Worm (Caenorhabditis elegans) whole organism, L3 larva: ENCODE measurements around the gene C27A2.12.

Source experiments
- R02D3.7 ChIP-seq: fragments of 150-350 bp; optimal IDR thresholded peaks from 2 replicates; lab custom pipeline; 2014; ENCODE audit warnings: missing biosample characterization, missing genetic modification characterization
- ZK546.5 ChIP-seq: sonication (generic microtip); optimal IDR thresholded peaks from 2 replicates; lab custom pipeline; 2017; ENCODE audit warnings: missing biosample characterization, missing genetic modification characterization
- aly-2 ChIP-seq: fragments of 150-350 bp; optimal IDR thresholded peaks from 2 replicates; lab custom pipeline; 2014; ENCODE audit warnings: missing biosample characterization, missing genetic modification characterization
- ama-1 ChIP-seq: fragments of 150-350 bp; optimal IDR thresholded peaks from 2 replicates; lab custom pipeline; 2018
- ceh-16 ChIP-seq: sonication (generic microtip); optimal IDR thresholded peaks from 2 replicates; lab custom pipeline; 2017; ENCODE audit warnings: missing biosample characterization, missing genetic modification characterization
- ceh-28 ChIP-seq: fragments of 150-350 bp; optimal IDR thresholded peaks from 2 replicates; lab custom pipeline; 2014; ENCODE audit warnings: missing biosample characterization, missing genetic modification reagents, missing genetic modification characterization
- ceh-82 ChIP-seq: fragments of 150-350 bp; optimal IDR thresholded peaks from 2 replicates; lab custom pipeline; 2014; ENCODE audit warnings: missing biosample characterization, missing genetic modification characterization
- ceh-9 ChIP-seq: sonication (generic microtip); optimal IDR thresholded peaks from 2 replicates; lab custom pipeline; 2018; ENCODE audit warnings: missing biosample characterization, missing genetic modification characterization
- daf-12 ChIP-seq: fragments of 150-350 bp; optimal IDR thresholded peaks from 2 replicates; lab custom pipeline; 2014; ENCODE audit warnings: missing biosample characterization, missing genetic modification reagents, missing genetic modification characterization
- egl-27 ChIP-seq: sonication (generic microtip); optimal IDR thresholded peaks from 4 replicates; lab custom pipeline; 2017; ENCODE audit warnings: missing biosample characterization, missing genetic modification reagents, missing genetic modification characterization
- egl-5 ChIP-seq: fragments of 150-350 bp; optimal IDR thresholded peaks from 2 replicates; lab custom pipeline; 2017; ENCODE audit warnings: missing biosample characterization, missing genetic modification reagents, missing genetic modification characterization, inconsistent platforms
- elt-1 ChIP-seq: fragments of 150-350 bp; optimal IDR thresholded peaks from 2 replicates; lab custom pipeline; 2014; ENCODE audit warnings: missing biosample characterization, missing genetic modification characterization
- elt-2 ChIP-seq: sonication (generic microtip); optimal IDR thresholded peaks from 2 replicates; lab custom pipeline; 2016; ENCODE audit warnings: missing genetic modification reagents, mild to moderate bottlenecking, missing genetic modification characterization, missing compliant biosample characterization
- elt-3 ChIP-seq, 3 experiments: fragments of 150-350 bp in 1 of 3; sonication (generic microtip) in 2 of 3; optimal IDR thresholded peaks; 2 replicates in 2 of 3; 4 replicates in 1 of 3; lab custom pipeline; 2014 to 2017; ENCODE audit warnings: missing biosample characterization in 3 of 3, missing genetic modification characterization in 3 of 3
- eor-1 ChIP-seq, 2 experiments: fragments of 150-350 bp; optimal IDR thresholded peaks; 2 replicates each; lab custom pipeline; 2014 to 2018; ENCODE audit warnings: missing biosample characterization in 2 of 2, missing genetic modification characterization in 2 of 2
- fkh-10 ChIP-seq: sonication (generic microtip); optimal IDR thresholded peaks from 2 replicates; lab custom pipeline; 2017; ENCODE audit warnings: missing biosample characterization, missing genetic modification reagents, missing genetic modification characterization
- fkh-2 ChIP-seq: fragments of 150-350 bp; optimal IDR thresholded peaks from 2 replicates; lab custom pipeline; 2014; ENCODE audit warnings: missing biosample characterization, missing genetic modification reagents, missing genetic modification characterization
- fos-1 ChIP-seq: fragments of 150-350 bp; optimal IDR thresholded peaks from 2 replicates; lab custom pipeline; 2014; ENCODE audit warnings: missing biosample characterization, missing genetic modification characterization
- hmg-11 ChIP-seq: sonication (generic microtip); optimal IDR thresholded peaks from 2 replicates; lab custom pipeline; 2016; ENCODE audit warnings: missing genetic modification characterization, missing compliant biosample characterization
- jun-1 ChIP-seq: fragments of 150-350 bp; optimal IDR thresholded peaks from 2 replicates; lab custom pipeline; 2014; ENCODE audit warnings: missing biosample characterization, missing genetic modification reagents, missing genetic modification characterization
- lin-15B ChIP-seq: fragments of 150-350 bp; optimal IDR thresholded peaks from 2 replicates; lab custom pipeline; 2014; ENCODE audit warnings: missing biosample characterization, missing genetic modification characterization
- lin-39 ChIP-seq: fragments of 150-350 bp; optimal IDR thresholded peaks from 2 replicates; lab custom pipeline; 2018; ENCODE audit warnings: missing biosample characterization, missing genetic modification reagents, missing genetic modification characterization
- lsy-12 ChIP-seq: sonication (generic microtip); optimal IDR thresholded peaks from 2 replicates; lab custom pipeline; 2016; ENCODE audit warnings: mild to moderate bottlenecking, missing genetic modification characterization, missing compliant biosample characterization
- mdl-1 ChIP-seq: fragments of 150-350 bp; optimal IDR thresholded peaks from 2 replicates; lab custom pipeline; 2014; ENCODE audit warnings: missing biosample characterization, missing genetic modification characterization
- mml-1 ChIP-seq: fragments of 150-350 bp; sonication (generic microtip); optimal IDR thresholded peaks from 3 replicates; lab custom pipeline; 2014; ENCODE audit warnings: missing biosample characterization, missing genetic modification characterization
- nfya-1 ChIP-seq: sonication (generic microtip); optimal IDR thresholded peaks from 2 replicates; lab custom pipeline; 2017; ENCODE audit warnings: missing genetic modification characterization, mild to moderate bottlenecking, missing compliant biosample characterization, antibody characterized with exemption, moderate library complexity; ENCODE audit not compliant: insufficient read depth
- nhr-11 ChIP-seq: fragments of 150-350 bp; optimal IDR thresholded peaks from 2 replicates; lab custom pipeline; 2014; ENCODE audit warnings: missing biosample characterization, missing genetic modification characterization
- nhr-12 ChIP-seq: fragments of 150-350 bp; optimal IDR thresholded peaks from 2 replicates; lab custom pipeline; 2014; ENCODE audit warnings: missing biosample characterization, missing genetic modification characterization
- nhr-23 ChIP-seq: fragments of 150-350 bp; optimal IDR thresholded peaks from 2 replicates; lab custom pipeline; 2014; ENCODE audit warnings: missing biosample characterization, missing genetic modification reagents, missing genetic modification characterization
- nhr-237 ChIP-seq: fragments of 150-350 bp; optimal IDR thresholded peaks from 2 replicates; lab custom pipeline; 2014; ENCODE audit warnings: missing biosample characterization, missing genetic modification characterization
- nhr-25 ChIP-seq: sonication (generic microtip); optimal IDR thresholded peaks from 2 replicates; lab custom pipeline; 2017; ENCODE audit warnings: missing biosample characterization, missing genetic modification characterization
- nhr-28 ChIP-seq: fragments of 150-350 bp; optimal IDR thresholded peaks from 2 replicates; lab custom pipeline; 2014; ENCODE audit warnings: missing biosample characterization, missing genetic modification characterization
- nhr-43 ChIP-seq: sonication (generic microtip); optimal IDR thresholded peaks from 2 replicates; lab custom pipeline; 2016; ENCODE audit warnings: mild to moderate bottlenecking, missing genetic modification characterization, missing compliant biosample characterization; ENCODE audit not compliant: poor library complexity, severe bottlenecking
- nhr-67 ChIP-seq: fragments of 150-350 bp; optimal IDR thresholded peaks from 2 replicates; lab custom pipeline; 2014; ENCODE audit warnings: missing biosample characterization, missing genetic modification characterization
- nhr-76 ChIP-seq: fragments of 150-350 bp; sonication (generic microtip); optimal IDR thresholded peaks from 5 replicates; lab custom pipeline; 2014; ENCODE audit warnings: missing biosample characterization, missing genetic modification characterization
- nhr-77 ChIP-seq: fragments of 150-350 bp; optimal IDR thresholded peaks from 2 replicates; lab custom pipeline; 2014; ENCODE audit warnings: missing biosample characterization, missing genetic modification characterization
- pha-4 ChIP-seq: fragments of 150-350 bp; optimal IDR thresholded peaks from 2 replicates; lab custom pipeline; 2014; ENCODE audit warnings: missing biosample characterization, missing genetic modification reagents, missing genetic modification characterization
- pqm-1 ChIP-seq: fragments of 150-350 bp; optimal IDR thresholded peaks from 2 replicates; lab custom pipeline; 2017; ENCODE audit warnings: missing biosample characterization, missing genetic modification characterization, inconsistent platforms
- sea-2 ChIP-seq: fragments of 150-350 bp; sonication (generic microtip); optimal IDR thresholded peaks from 4 replicates; lab custom pipeline; 2014; ENCODE audit warnings: missing biosample characterization, missing genetic modification reagents, missing genetic modification characterization
- skn-1 ChIP-seq: fragments of 150-350 bp; optimal IDR thresholded peaks from 2 replicates; lab custom pipeline; 2014; ENCODE audit warnings: missing biosample characterization, missing genetic modification characterization
- snpc-4 ChIP-seq: fragments of 150-350 bp; optimal IDR thresholded peaks from 2 replicates; lab custom pipeline; 2014; ENCODE audit warnings: missing biosample characterization, missing genetic modification characterization
- tbx-2 ChIP-seq: sonication (generic microtip); optimal IDR thresholded peaks from 2 replicates; lab custom pipeline; 2016; ENCODE audit warnings: mild to moderate bottlenecking, missing genetic modification characterization, missing compliant biosample characterization
- unc-39 ChIP-seq: sonication (generic microtip); optimal IDR thresholded peaks from 4 replicates; lab custom pipeline; 2017; ENCODE audit warnings: missing biosample characterization, missing genetic modification characterization
- unc-62 ChIP-seq: fragments of 150-350 bp; sonication (generic microtip); optimal IDR thresholded peaks from 4 replicates; lab custom pipeline; 2014; ENCODE audit warnings: missing biosample characterization, missing genetic modification reagents, missing genetic modification characterization
- zag-1 ChIP-seq: fragments of 150-350 bp; optimal IDR thresholded peaks from 2 replicates; lab custom pipeline; 2014; ENCODE audit warnings: missing biosample characterization, missing genetic modification characterization
- ztf-11 ChIP-seq: fragments of 150-350 bp; optimal IDR thresholded peaks from 2 replicates; lab custom pipeline; 2014; ENCODE audit warnings: missing biosample characterization, missing genetic modification characterization
- ztf-4 ChIP-seq: fragments of 150-350 bp; optimal IDR thresholded peaks from 2 replicates; lab custom pipeline; 2014; ENCODE audit warnings: missing biosample characterization, missing genetic modification characterization

Gene C27A2.12

ce11 chrII:5058036-5058435, at the start of gene C27A2.12:
Gene C27A2.12, minus strand, starts transcription at chrII:5058136.
- TF ChIP-seq nhr-77, result no peak
- TF ChIP-seq aly-2 (tag; lab: Kevin White, UChicago), result no peak
- no peak for TF ChIP-seq nhr-237 (tag; lab: Kevin White, UChicago)
- no peak for TF ChIP-seq ama-1
- TF ChIP-seq nhr-11, result no peak
- TF ChIP-seq pqm-1, result no peak
- TF ChIP-seq unc-62 (GFP tag; lab: Kevin White, UChicago), result no peak
- TF ChIP-seq fos-1 (tag; lab: Kevin White, UChicago), result no peak
- TF ChIP-seq egl-5, result no peak
- no peak for TF ChIP-seq skn-1
- no peak for TF ChIP-seq elt-2

DNA sequence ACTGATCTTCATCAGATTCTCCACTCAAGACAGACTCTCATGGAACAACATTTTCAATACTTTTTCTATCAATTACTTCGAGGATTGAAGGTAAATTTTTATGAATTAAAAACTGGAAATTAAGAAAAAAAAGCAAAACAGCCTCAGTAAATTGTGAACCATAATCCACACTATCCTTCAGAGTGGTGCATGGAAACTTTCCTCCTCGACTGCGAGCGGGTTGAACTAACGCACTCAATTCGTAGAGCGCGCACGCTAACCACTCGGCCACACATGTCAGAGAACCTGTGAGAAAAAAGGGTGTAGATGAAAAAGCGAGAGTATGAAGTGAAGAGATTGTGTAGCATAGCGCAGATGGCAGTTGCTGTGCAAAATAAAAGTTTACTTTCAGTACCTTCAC, 47.1 kb upstream of the C27A2.12 start:
- TF ChIP-seq egl-5, result no peak
- no peak for TF ChIP-seq ztf-11
- TF ChIP-seq skn-1, result no peak
- no peak for TF ChIP-seq ZK546.5 (tag; lab: Kevin White, UChicago)
- peak; percentile 21 for TF ChIP-seq snpc-4 (tag; lab: Kevin White, UChicago)
- TF ChIP-seq elt-2, result peak; percentile 80
- TF ChIP-seq fkh-10 (GFP tag; lab: Kevin White, UChicago), result no peak
- no peak for TF ChIP-seq unc-39 (tag; lab: Kevin White, UChicago)
- TF ChIP-seq fos-1 (tag; lab: Kevin White, UChicago), result no peak
- peak; percentile 78 for TF ChIP-seq pha-4 (tag; lab: Kevin White, UChicago)
- no peak for TF ChIP-seq fkh-2 (tag; lab: Kevin White, UChicago)
- TF ChIP-seq nhr-11, result no peak
- TF ChIP-seq sea-2, result no peak
- no peak for TF ChIP-seq eor-1 (tag; optimal IDR thresholded peaks at IDR 0.05; lab: Kevin White, UChicago)
- TF ChIP-seq nhr-43 (tag; lab: Kevin White, UChicago), result peak; percentile 87
- peak; percentile 19 for TF ChIP-seq ztf-4 (tag; lab: Kevin White, UChicago)
- TF ChIP-seq ceh-9, result no peak
- TF ChIP-seq ama-1, result peak; percentile 20
- TF ChIP-seq daf-12 (tag; lab: Kevin White, UChicago), result no peak
- TF ChIP-seq nfya-1 (tag; lab: Kevin White, UChicago), result peak; percentile 78
- TF ChIP-seq lin-15B, result peak; percentile 6
- peak; percentile 41 for TF ChIP-seq lin-39 (tag; lab: Kevin White, UChicago)
- TF ChIP-seq ceh-82 (tag; lab: Kevin White, UChicago), result no peak
- peak; percentile 75 for TF ChIP-seq tbx-2 (tag; lab: Kevin White, UChicago)
- no peak for TF ChIP-seq mdl-1 (tag; lab: Kevin White, UChicago)
- TF ChIP-seq nhr-28 (tag; lab: Kevin White, UChicago), result no peak
- TF ChIP-seq zag-1 (tag; lab: Kevin White, UChicago), result peak; percentile 4
- no peak for TF ChIP-seq ceh-28 (tag; lab: Kevin White, UChicago)
- TF ChIP-seq unc-62 (GFP tag; lab: Kevin White, UChicago), result no peak
- TF ChIP-seq jun-1, result peak; percentile 11
- peak; percentile 67 for TF ChIP-seq egl-27
- no peak for TF ChIP-seq mml-1
- peak; percentile 78 for TF ChIP-seq lsy-12 (tag; lab: Kevin White, UChicago)
- TF ChIP-seq hmg-11 (tag; lab: Kevin White, UChicago), result peak; percentile 83
- no peak for TF ChIP-seq nhr-25
- peak; percentile 69 for TF ChIP-seq nhr-23 (tag; lab: Kevin White, UChicago)
- no peak for TF ChIP-seq ceh-16 (tag; lab: Kevin White, UChicago)
- peak; percentile 68 for TF ChIP-seq aly-2 (tag; lab: Kevin White, UChicago)
- TF ChIP-seq nhr-77, result peak; percentile 34
- TF ChIP-seq nhr-12 (tag; lab: Kevin White, UChicago), result no peak
- peak in 1 of 3 experiments; percentile 48 for TF ChIP-seq elt-3 (tag; optimal IDR thresholded peaks at IDR 0.05; lab: Kevin White, UChicago)
- TF ChIP-seq nhr-67 (tag; lab: Kevin White, UChicago), result no peak
- TF ChIP-seq nhr-237 (tag; lab: Kevin White, UChicago), result no peak
- TF ChIP-seq R02D3.7 (tag; lab: Kevin White, UChicago), result no peak
- TF ChIP-seq nhr-76 (tag; lab: Kevin White, UChicago), result no peak
- TF ChIP-seq pqm-1, result no peak
- TF ChIP-seq elt-1 (tag; lab: Kevin White, UChicago), result no peak
- TF ChIP-seq, all 47 proteins: peak for 19
